Worm (Caenorhabditis elegans) whole organism, mixed stage, embryonic: ENCODE measurements around the gene epn-1.

ENCODE experiments used
- M03D4.4 ChIP-seq: sonication (generic microtip); optimal IDR thresholded peaks from 2 replicates; lab custom pipeline; 2017; ENCODE audit warnings: mild to moderate bottlenecking, missing genetic modification characterization, missing compliant biosample characterization
- bed-3 ChIP-seq: fragments of 200-800 bp; sonication (Bioruptor generic); optimal IDR thresholded peaks from 3 replicates; lab custom pipeline; 2018; ENCODE audit warnings: mild to moderate bottlenecking, missing genetic modification characterization, moderate library complexity, missing compliant biosample characterization
- blmp-1 ChIP-seq: fragments of 150-350 bp; optimal IDR thresholded peaks from 2 replicates; lab custom pipeline; 2014; ENCODE audit warnings: missing biosample characterization, missing genetic modification characterization
- ceh-39 ChIP-seq: fragments of 150-350 bp; optimal IDR thresholded peaks from 2 replicates; lab custom pipeline; 2014; ENCODE audit warnings: missing biosample characterization, missing genetic modification characterization
- ceh-43 ChIP-seq: fragments of 200-800 bp; sonication (Bioruptor generic); optimal IDR thresholded peaks from 2 replicates; lab custom pipeline; 2018; ENCODE audit warnings: mild to moderate bottlenecking, missing genetic modification characterization, moderate library complexity, missing compliant biosample characterization
- ceh-83 ChIP-seq: fragments of 200-800 bp; sonication (Bioruptor generic); optimal IDR thresholded peaks from 2 replicates; lab custom pipeline; 2018; ENCODE audit warnings: mild to moderate bottlenecking, missing genetic modification characterization, missing compliant biosample characterization
- ces-1 ChIP-seq: fragments of 150-350 bp; optimal IDR thresholded peaks from 2 replicates; lab custom pipeline; 2014; ENCODE audit warnings: missing biosample characterization, missing genetic modification reagents, missing genetic modification characterization
- cnd-1 ChIP-seq: fragments of 200-800 bp; sonication (Bioruptor generic); optimal IDR thresholded peaks from 2 replicates; lab custom pipeline; 2018; ENCODE audit warnings: mild to moderate bottlenecking, missing genetic modification characterization, missing compliant biosample characterization
- drap-1 ChIP-seq: fragments of 200-800 bp; sonication (Bioruptor generic); optimal IDR thresholded peaks from 3 replicates; lab custom pipeline; 2018; ENCODE audit warnings: mild to moderate bottlenecking, missing genetic modification characterization, missing compliant biosample characterization
- elt-1 ChIP-seq: sonication (generic microtip); optimal IDR thresholded peaks from 2 replicates; lab custom pipeline; 2017; ENCODE audit warnings: missing genetic modification characterization, mild to moderate bottlenecking, missing compliant biosample characterization, antibody characterized with exemption, moderate library complexity, borderline replicate concordance; ENCODE audit not compliant: insufficient read depth
- elt-3 ChIP-seq: fragments of 150-350 bp; optimal IDR thresholded peaks from 2 replicates; lab custom pipeline; 2014; ENCODE audit warnings: missing biosample characterization, missing genetic modification characterization
- flh-1 ChIP-seq: fragments of 200-800 bp; sonication (Bioruptor generic); optimal IDR thresholded peaks from 2 replicates; lab custom pipeline; 2018; ENCODE audit warnings: mild to moderate bottlenecking, missing genetic modification characterization, moderate library complexity, missing compliant biosample characterization
- ham-2 ChIP-seq: fragments of 200-800 bp; sonication (Bioruptor generic); optimal IDR thresholded peaks from 2 replicates; lab custom pipeline; 2018; ENCODE audit warnings: mild to moderate bottlenecking, missing genetic modification characterization, missing compliant biosample characterization
- hlh-1 ChIP-seq: fragments of 150-350 bp; optimal IDR thresholded peaks from 2 replicates; lab custom pipeline; 2014; ENCODE audit warnings: missing biosample characterization, missing genetic modification reagents, missing genetic modification characterization
- lin-13 ChIP-seq: fragments of 150-350 bp; optimal IDR thresholded peaks from 2 replicates; lab custom pipeline; 2014; ENCODE audit warnings: missing biosample characterization, missing genetic modification characterization
- lin-32 ChIP-seq: fragments of 200-800 bp; sonication (Bioruptor generic); optimal IDR thresholded peaks from 2 replicates; lab custom pipeline; 2018; ENCODE audit warnings: mild to moderate bottlenecking, missing genetic modification characterization, missing compliant biosample characterization
- lsy-2 ChIP-seq: fragments of 150-350 bp; optimal IDR thresholded peaks from 2 replicates; lab custom pipeline; 2014; ENCODE audit warnings: missing biosample characterization, missing genetic modification characterization
- mab-5 ChIP-seq: fragments of 150-350 bp; optimal IDR thresholded peaks from 2 replicates; lab custom pipeline; 2014; ENCODE audit warnings: missing biosample characterization, missing genetic modification characterization
- mep-1 ChIP-seq: fragments of 150-350 bp; optimal IDR thresholded peaks from 2 replicates; lab custom pipeline; 2017; ENCODE audit warnings: missing biosample characterization, missing genetic modification reagents, missing genetic modification characterization, inconsistent platforms
- mls-2 ChIP-seq: sonication (generic microtip); optimal IDR thresholded peaks from 2 replicates; lab custom pipeline; 2016; ENCODE audit warnings: mild to moderate bottlenecking, missing genetic modification characterization, moderate library complexity, missing compliant biosample characterization
- nhr-12 ChIP-seq: fragments of 150-350 bp; optimal IDR thresholded peaks from 2 replicates; lab custom pipeline; 2014; ENCODE audit warnings: missing biosample characterization, missing genetic modification characterization
- nhr-2 ChIP-seq: fragments of 150-350 bp; optimal IDR thresholded peaks from 2 replicates; lab custom pipeline; 2014; ENCODE audit warnings: missing biosample characterization, missing genetic modification characterization
- nhr-237 ChIP-seq: fragments of 150-350 bp; optimal IDR thresholded peaks from 2 replicates; lab custom pipeline; 2014; ENCODE audit warnings: missing biosample characterization, missing genetic modification characterization
- nhr-28 ChIP-seq: fragments of 150-350 bp; optimal IDR thresholded peaks from 2 replicates; lab custom pipeline; 2014; ENCODE audit warnings: missing biosample characterization, missing genetic modification characterization
- nhr-76 ChIP-seq: sonication (generic microtip); optimal IDR thresholded peaks from 2 replicates; lab custom pipeline; 2017; ENCODE audit warnings: missing biosample characterization, missing genetic modification characterization
- pha-4 ChIP-seq: fragments of 150-350 bp; optimal IDR thresholded peaks from 2 replicates; lab custom pipeline; 2018; ENCODE audit warnings: missing biosample characterization, missing genetic modification reagents, missing genetic modification characterization
- sem-2 ChIP-seq: fragments of 200-800 bp; sonication (Bioruptor generic); optimal IDR thresholded peaks from 2 replicates; lab custom pipeline; 2018; ENCODE audit warnings: mild to moderate bottlenecking, missing genetic modification characterization, missing compliant biosample characterization
- snpc-4 ChIP-seq: fragments of 150-350 bp; optimal IDR thresholded peaks from 2 replicates; lab custom pipeline; 2014; ENCODE audit warnings: missing biosample characterization, missing genetic modification characterization
- sptf-1 ChIP-seq: sonication (generic microtip); optimal IDR thresholded peaks from 2 replicates; lab custom pipeline; 2017; ENCODE audit warnings: mild to moderate bottlenecking, missing genetic modification characterization, moderate library complexity, missing compliant biosample characterization
- tbx-8 ChIP-seq: fragments of 200-800 bp; sonication (Bioruptor generic); optimal IDR thresholded peaks from 2 replicates; lab custom pipeline; 2018; ENCODE audit warnings: mild to moderate bottlenecking, missing genetic modification characterization, moderate library complexity, missing compliant biosample characterization
- unc-120 ChIP-seq: sonication (generic microtip); optimal IDR thresholded peaks from 2 replicates; lab custom pipeline; 2017; ENCODE audit warnings: missing genetic modification characterization, missing compliant biosample characterization; ENCODE audit not compliant: poor library complexity, severe bottlenecking
- unc-39 ChIP-seq: fragments of 150-350 bp; optimal IDR thresholded peaks from 2 replicates; lab custom pipeline; 2014; ENCODE audit warnings: missing biosample characterization, missing genetic modification characterization
- unc-62 ChIP-seq: fragments of 150-350 bp; optimal IDR thresholded peaks from 2 replicates; lab custom pipeline; 2014; ENCODE audit warnings: missing biosample characterization, missing genetic modification reagents, missing genetic modification characterization
- zip-8 ChIP-seq: fragments of 150-350 bp; optimal IDR thresholded peaks from 2 replicates; lab custom pipeline; 2014; ENCODE audit warnings: missing biosample characterization, missing genetic modification characterization
- ztf-11 ChIP-seq: fragments of 150-350 bp; optimal IDR thresholded peaks from 2 replicates; lab custom pipeline; 2014; ENCODE audit warnings: missing biosample characterization, missing genetic modification characterization

Gene epn-1

ce11 chrX:14790320-14791048 is 27.8 kb downstream of the epn-1 start, which contains the start of gene tatn-1:
Gene tatn-1 (plus strand): TSS chrX:14791008.
- TF ChIP-seq unc-120 (tag; lab: Kevin White, UChicago) (no peak), ztf-11 (no peak), elt-3 (peak; percentile 89), ham-2 (GFP tag; lab: Kevin White, UChicago) (peak; percentile 88), nhr-2 (tag; lab: Kevin White, UChicago) (peak; percentile 13), ceh-43 (GFP tag; lab: Kevin White, UChicago) (no peak), elt-1 (tag; lab: Kevin White, UChicago) (peak; percentile 93), nhr-76 (tag; lab: Kevin White, UChicago) (no peak), unc-39 (tag; lab: Kevin White, UChicago) (no peak), ceh-39 (tag; lab: Kevin White, UChicago) (no peak), tbx-8 (GFP tag; lab: Kevin White, UChicago) (no peak), mab-5 (no peak), mls-2 (no peak), unc-62 (peak; percentile 91), ces-1 (GFP tag; lab: Kevin White, UChicago) (no peak), flh-1 (GFP tag; lab: Kevin White, UChicago) (no peak), cnd-1 (tag; lab: Kevin White, UChicago) (no peak), lsy-2 (tag; lab: Kevin White, UChicago) (no peak), sptf-1 (tag; lab: Kevin White, UChicago) (no peak), ceh-83 (GFP tag; lab: Kevin White, UChicago) (no peak), hlh-1 (tag; lab: Kevin White, UChicago) (no peak), lin-32 (no peak), drap-1 (GFP tag; lab: Kevin White, UChicago) (no peak), sem-2 (no peak), nhr-12 (tag; lab: Kevin White, UChicago) (no peak), lin-13 (tag; lab: Kevin White, UChicago) (no peak), mep-1 (tag; lab: Kevin White, UChicago) (peak; percentile 23), snpc-4 (tag; lab: Kevin White, UChicago) (no peak), blmp-1 (tag; lab: Kevin White, UChicago) (no peak), bed-3 (GFP tag; lab: Kevin White, UChicago) (no peak), zip-8 (tag; lab: Kevin White, UChicago) (no peak), nhr-237 (no peak), M03D4.4 (tag; lab: Kevin White, UChicago) (no peak), pha-4 (no peak), nhr-28 (tag; lab: Kevin White, UChicago) (no peak)

ce11 chrX:14787557-14787932 is 30.8 kb downstream of the epn-1 start:
- no peak for TF ChIP-seq mls-2
- no peak for TF ChIP-seq mep-1 (tag; lab: Kevin White, UChicago)
- no peak for TF ChIP-seq nhr-28 (tag; lab: Kevin White, UChicago)
- no peak for TF ChIP-seq pha-4

ce11 chrX:14786821-14787556 is 31.3 kb downstream of the epn-1 start:
- TF ChIP-seq unc-39 (tag; lab: Kevin White, UChicago) (no peak), nhr-76 (tag; lab: Kevin White, UChicago) (no peak), unc-120 (tag; lab: Kevin White, UChicago) (no peak), sem-2 (no peak), lin-13 (tag; lab: Kevin White, UChicago) (no peak), bed-3 (GFP tag; lab: Kevin White, UChicago) (no peak), nhr-237 (no peak), ham-2 (GFP tag; lab: Kevin White, UChicago) (no peak), nhr-28 (tag; lab: Kevin White, UChicago) (no peak)
